Fruit fly (Drosophila melanogaster): Measurements from ENCODE around the gene CG17028.

- TF ChIP-seq tj (GFP tag; optimal IDR thresholded peaks at IDR 0.05) (no peak), kay (GFP tag; ENCODE audit: borderline replicate concordance) (no peak), cic (GFP tag; optimal IDR thresholded peaks at IDR 0.05) (peak; percentile 43), CG12768 (GFP tag; optimal IDR thresholded peaks at IDR 0.05) (no peak), CG5204 (GFP tag; optimal IDR thresholded peaks at IDR 0.05) (no peak), Mnt (GFP tag; optimal IDR thresholded peaks at IDR 0.05) (no peak), Clk (GFP tag; optimal IDR thresholded peaks at IDR 0.05) (no peak), toe (GFP tag; optimal IDR thresholded peaks at IDR 0.05) (no peak), cnc (optimal IDR thresholded peaks at IDR 0.05) (no peak), CG7101 (tag; optimal IDR thresholded peaks at IDR 0.05) (no peak), pad (GFP tag; optimal IDR thresholded peaks at IDR 0.05) (no peak)
These were observed 3.3 kb upstream of the CG17028 start, which contains the start of gene CG17026 for dm6 chr3L:15975068-15975467.

All from whole organism, adult.